Fruit fly (Drosophila melanogaster) whole organism, embryonic: ENCODE measurements around the gene CG10194.
A peak's percentile ranks its signal among the peaks of the same experiment; 100 is the strongest.

Experiments
- Bteb2 ChIP-seq: fragments of 200-800 bp; sonication (Bioruptor generic); optimal IDR thresholded peaks from 2 replicates; lab custom pipeline; 2016; ENCODE audit warnings: missing biosample characterization, missing genetic modification characterization
- CG10565 ChIP-seq: fragments of 200-800 bp; sonication (Bioruptor generic); optimal IDR thresholded peaks from 3 replicates; lab custom pipeline; 2016; ENCODE audit warnings: missing biosample characterization, mild to moderate bottlenecking, missing genetic modification characterization
- CG11093 ChIP-seq: fragments of 200-800 bp; sonication (Bioruptor generic); IDR thresholded peaks from 3 replicates; pipeline ENCODE4 v1.3.6; 2022; ENCODE audit warnings: missing biosample characterization, missing genetic modification characterization
- CG11456 ChIP-seq: fragments of 200-800 bp; sonication (Bioruptor generic); IDR thresholded peaks from 3 replicates; pipeline ENCODE4 v1.3.6; 2022; ENCODE audit warnings: missing biosample characterization, missing genetic modification characterization
- CG12155 ChIP-seq: fragments of 200-800 bp; sonication (Bioruptor generic); optimal IDR thresholded peaks from 3 replicates; lab custom pipeline; 2016; ENCODE audit warnings: missing biosample characterization, missing genetic modification characterization
- CG13424 ChIP-seq: fragments of 200-800 bp; sonication (Bioruptor generic); optimal IDR thresholded peaks from 2 replicates; lab custom pipeline; 2019; ENCODE audit warnings: missing biosample characterization, mild to moderate bottlenecking, missing genetic modification characterization, moderate library complexity
- CG13624 ChIP-seq: fragments of 200-800 bp; sonication (Bioruptor generic); optimal IDR thresholded peaks from 2 replicates; lab custom pipeline; 2016; ENCODE audit warnings: missing biosample characterization, missing genetic modification characterization
- CG14710 ChIP-seq: fragments of 200-800 bp; sonication (Bioruptor generic); optimal IDR thresholded peaks from 3 replicates; lab custom pipeline; 2019; ENCODE audit warnings: missing biosample characterization, mild to moderate bottlenecking, missing genetic modification characterization, moderate library complexity
- CG15514 ChIP-seq: fragments of 200-800 bp; sonication (Bioruptor generic); optimal IDR thresholded peaks from 3 replicates; lab custom pipeline; 2017; ENCODE audit warnings: missing biosample characterization, missing genetic modification characterization, mild to moderate bottlenecking, moderate library complexity, missing genetic modification reagents
- CG31224 ChIP-seq: fragments of 200-800 bp; sonication (Bioruptor generic); IDR thresholded peaks from 2 replicates; pipeline ENCODE4 v1.3.6; 2022; ENCODE audit warnings: missing biosample characterization, missing genetic modification characterization
- CG32767 ChIP-seq: fragments of 200-800 bp; sonication (Bioruptor generic); IDR thresholded peaks from 2 replicates; pipeline ENCODE4 v1.3.6; 2022; ENCODE audit warnings: missing biosample characterization, missing genetic modification characterization
- CG33557 ChIP-seq: fragments of 200-800 bp; sonication (Bioruptor generic); optimal IDR thresholded peaks from 2 replicates; lab custom pipeline; 2019; ENCODE audit warnings: missing biosample characterization, mild to moderate bottlenecking, missing genetic modification characterization, moderate library complexity
- CG4282 ChIP-seq: fragments of 200-800 bp; sonication (Bioruptor generic); optimal IDR thresholded peaks from 2 replicates; lab custom pipeline; 2016; ENCODE audit warnings: missing biosample characterization, missing genetic modification characterization
- CG7928 ChIP-seq: fragments of 200-800 bp; sonication (Bioruptor generic); optimal IDR thresholded peaks from 2 replicates; lab custom pipeline; 2017; ENCODE audit warnings: missing biosample characterization, mild to moderate bottlenecking, missing genetic modification characterization
- CG8478 ChIP-seq: fragments of >200 bp; optimal IDR thresholded peaks from 2 replicates; lab custom pipeline; 2018
- CrebB ChIP-seq: fragments of 200-800 bp; sonication (Bioruptor generic); optimal IDR thresholded peaks from 3 replicates; lab custom pipeline; 2018; ENCODE audit warnings: missing biosample characterization, mild to moderate bottlenecking, missing genetic modification characterization
- Dbx ChIP-seq: fragments of 200-800 bp; sonication (Bioruptor generic); IDR thresholded peaks from 3 replicates; pipeline ENCODE4 v1.3.6; 2022; ENCODE audit warnings: missing biosample characterization, missing genetic modification characterization
- Doc3 ChIP-seq: fragments of 200-800 bp; sonication (Bioruptor generic); IDR thresholded peaks from 3 replicates; pipeline ENCODE4 v1.3.6; 2022; ENCODE audit warnings: missing biosample characterization, missing genetic modification characterization; ENCODE audit not compliant: partially characterized antibody
- Dp ChIP-seq: fragments of 200-800 bp; sonication (Bioruptor generic); optimal IDR thresholded peaks from 2 replicates; lab custom pipeline; 2018; ENCODE audit warnings: missing biosample characterization, mild to moderate bottlenecking, missing genetic modification characterization, moderate library complexity
- Gug ChIP-seq: fragments of 200-800 bp; sonication (Bioruptor generic); IDR thresholded peaks from 4 replicates; pipeline ENCODE4 v1.3.6; 2022; ENCODE audit warnings: missing biosample characterization, missing genetic modification characterization
- Lhr ChIP-seq: fragments of 200-800 bp; sonication (Bioruptor generic); optimal IDR thresholded peaks from 3 replicates; lab custom pipeline; 2017; ENCODE audit warnings: mild to moderate bottlenecking, missing biosample characterization, missing genetic modification reagents, missing genetic modification characterization
- MBD-R2 ChIP-seq: fragments of 200-800 bp; sonication (Bioruptor generic); IDR thresholded peaks from 2 replicates; pipeline ENCODE4 v1.3.6; 2022; ENCODE audit warnings: missing biosample characterization, missing genetic modification characterization
- Mad ChIP-seq: fragments of 200-800 bp; sonication (Bioruptor generic); optimal IDR thresholded peaks from 2 replicates; lab custom pipeline; 2016; ENCODE audit warnings: missing biosample characterization, missing genetic modification characterization
- NC2β ChIP-seq: fragments of 200-800 bp; sonication (Bioruptor generic); optimal IDR thresholded peaks from 2 replicates; lab custom pipeline; 2016; ENCODE audit warnings: missing biosample characterization, missing genetic modification characterization
- NFAT ChIP-seq: fragments of 200-800 bp; sonication (Bioruptor generic); IDR thresholded peaks from 2 replicates; pipeline ENCODE4 v1.3.6; 2022; ENCODE audit warnings: missing biosample characterization, missing genetic modification characterization
- Nf-YB ChIP-seq: fragments of 200-800 bp; sonication (Bioruptor generic); optimal IDR thresholded peaks from 3 replicates; lab custom pipeline; 2019; ENCODE audit warnings: missing biosample characterization, mild to moderate bottlenecking, missing genetic modification characterization, moderate library complexity
- Optix ChIP-seq: fragments of 200-800 bp; sonication (Bioruptor generic); IDR thresholded peaks from 3 replicates; pipeline ENCODE4 v1.3.6; 2022; ENCODE audit warnings: missing biosample characterization, missing genetic modification characterization
- Sin3A ChIP-seq: fragments of >200 bp; optimal IDR thresholded peaks from 2 replicates; lab custom pipeline; 2018
- Sox102F ChIP-seq: fragments of 200-800 bp; sonication (Bioruptor generic); optimal IDR thresholded peaks from 2 replicates; lab custom pipeline; 2018; ENCODE audit warnings: missing biosample characterization, mild to moderate bottlenecking, missing genetic modification characterization, moderate library complexity
- ara ChIP-seq: fragments of 200-800 bp; sonication (Bioruptor generic); IDR thresholded peaks from 2 replicates; pipeline ENCODE4 v1.3.6; 2022; ENCODE audit warnings: missing biosample characterization, missing genetic modification characterization
- bcd ChIP-seq: fragments of 200-800 bp; sonication (Bioruptor generic); optimal IDR thresholded peaks from 2 replicates; lab custom pipeline; 2017; ENCODE audit warnings: missing biosample characterization, mild to moderate bottlenecking, missing genetic modification characterization
- bsh ChIP-seq, 2 experiments: fragments of 200-800 bp; sonication (Bioruptor generic); optimal IDR thresholded peaks; 2 replicates each; lab custom pipeline; 2017 to 2018; ENCODE audit warnings: mild to moderate bottlenecking in 2 of 2, missing biosample characterization in 2 of 2, missing genetic modification characterization in 2 of 2, moderate library complexity in 1 of 2
- dmrt11E ChIP-seq: fragments of 200-800 bp; sonication (Bioruptor generic); optimal IDR thresholded peaks from 3 replicates; lab custom pipeline; 2018; ENCODE audit warnings: missing biosample characterization, mild to moderate bottlenecking, missing genetic modification characterization, moderate library complexity
- dmrt99B ChIP-seq: fragments of 200-800 bp; sonication (Bioruptor generic); optimal IDR thresholded peaks from 2 replicates; lab custom pipeline; 2018; ENCODE audit warnings: missing biosample characterization, mild to moderate bottlenecking, missing genetic modification characterization, moderate library complexity
- eve ChIP-seq, 2 experiments: fragments of >200 bp; optimal IDR thresholded peaks; 2 replicates each; lab custom pipeline; 2017; ENCODE audit warnings: missing biosample characterization in 2 of 2, missing genetic modification characterization in 2 of 2
- gsb-n ChIP-seq: fragments of 200-800 bp; sonication (Bioruptor generic); optimal IDR thresholded peaks from 3 replicates; lab custom pipeline; 2018; ENCODE audit warnings: missing biosample characterization, mild to moderate bottlenecking, missing genetic modification characterization
- gt ChIP-seq: fragments of 200-800 bp; sonication (Bioruptor generic); IDR thresholded peaks from 2 replicates; pipeline ENCODE4 v1.3.6; 2022; ENCODE audit warnings: missing biosample characterization, missing genetic modification characterization
- kni ChIP-seq: fragments of 200-800 bp; sonication (Bioruptor generic); optimal IDR thresholded peaks from 3 replicates; lab custom pipeline; 2017; ENCODE audit warnings: mild to moderate bottlenecking, missing biosample characterization, missing genetic modification reagents, missing genetic modification characterization
- knrl ChIP-seq: fragments of 200-800 bp; sonication (Bioruptor generic); IDR thresholded peaks from 3 replicates; pipeline ENCODE4 v1.3.6; 2022; ENCODE audit warnings: missing biosample characterization, missing genetic modification characterization; ENCODE audit not compliant: partially characterized antibody
- lov ChIP-seq, 2 experiments: fragments of 200-800 bp in 1 of 2; fragments of >200 bp in 1 of 2; sonication (Bioruptor generic) in 1 of 2; IDR thresholded peaks in 1 of 2; optimal IDR thresholded peaks in 1 of 2; 2 replicates in 1 of 2; 3 replicates in 1 of 2; pipeline versions ENCODE4 v1.3.6 to Lab custom; 2017 to 2022; ENCODE audit warnings: missing biosample characterization in 1 of 2, missing genetic modification characterization in 1 of 2
- nerfin-2 ChIP-seq: fragments of 200-800 bp; sonication (Bioruptor generic); IDR thresholded peaks from 2 replicates; pipeline ENCODE4 v1.3.6; 2022; ENCODE audit warnings: missing biosample characterization, missing genetic modification characterization; ENCODE audit not compliant: partially characterized antibody
- psq ChIP-seq: fragments of 200-800 bp; sonication (Bioruptor generic); optimal IDR thresholded peaks from 2 replicates; lab custom pipeline; 2017; ENCODE audit warnings: missing biosample characterization, missing genetic modification characterization
- sc ChIP-seq, 3 experiments: fragments of >200 bp in 2 of 3; fragments of 200-800 bp in 1 of 3; sonication (Bioruptor generic) in 1 of 3; optimal IDR thresholded peaks; 2 replicates in 2 of 3; 3 replicates in 1 of 3; lab custom pipeline; 2017; ENCODE audit warnings: mild to moderate bottlenecking in 1 of 3, missing biosample characterization in 1 of 3, missing genetic modification characterization in 1 of 3, missing genetic modification reagents in 1 of 3
- sd ChIP-seq: fragments of 200-800 bp; sonication (Bioruptor generic); optimal IDR thresholded peaks from 3 replicates; lab custom pipeline; 2018; ENCODE audit warnings: missing biosample characterization, mild to moderate bottlenecking, missing genetic modification characterization, moderate library complexity
- sens-2 ChIP-seq: fragments of 200-800 bp; sonication (Bioruptor generic); IDR thresholded peaks from 2 replicates; pipeline ENCODE4 v1.3.6; 2022; ENCODE audit warnings: missing biosample characterization, missing genetic modification characterization
- sisA ChIP-seq: fragments of 200-800 bp; sonication (Bioruptor generic); IDR thresholded peaks from 2 replicates; pipeline ENCODE4 v1.3.6; 2022; ENCODE audit warnings: missing biosample characterization, missing genetic modification characterization
- so ChIP-seq: fragments of 200-800 bp; sonication (Bioruptor generic); IDR thresholded peaks from 3 replicates; pipeline ENCODE4 v1.3.6; 2022; ENCODE audit warnings: missing biosample characterization, missing genetic modification characterization
- toy ChIP-seq: fragments of 200-800 bp; sonication (Bioruptor generic); IDR thresholded peaks from 2 replicates; pipeline ENCODE4 v1.3.6; 2022; ENCODE audit warnings: missing biosample characterization, missing genetic modification characterization

Gene CG10194

dm6 chr2L:19517154-19517814 lies 27.4 kb upstream of the CG10194 start, which contains the start of gene Hasp (continued):
- TF ChIP-seq NC2β (no peak), lov (optimal IDR thresholded peaks at IDR 0.05; lab: Kevin White, UChicago) (no peak), lov (GFP tag; IDR thresholded peaks at IDR 0.05; lab: Robert Waterston, UW) (no peak), CG15514 (GFP tag; lab: Kevin White, UChicago) (peak; percentile 19), CG11093 (GFP tag; lab: Robert Waterston, UW) (no peak), knrl (GFP tag; lab: Robert Waterston, UW) (peak; percentile 46; the same call in 2 of the 3 replicates), sc (optimal IDR thresholded peaks at IDR 0.05; lab: Kevin White, UChicago) (no peak), sc (GFP tag; optimal IDR thresholded peaks at IDR 0.05; lab: Kevin White, UChicago) (no peak), kni (GFP tag; lab: Kevin White, UChicago) (no peak), gsb-n (no peak), CG13624 (GFP tag; lab: Kevin White, UChicago) (peak; percentile 35), eve (GFP tag; optimal IDR thresholded peaks at IDR 0.05; lab: Kevin White, UChicago) (no peak), Dbx (GFP tag; lab: Robert Waterston, UW) (no peak), sd (tag; lab: Kevin White, UChicago) (no peak), CG32767 (GFP tag; lab: Robert Waterston, UW) (0 out of 2 replicates have a peak, but pooled peaks have one; percentile 23), CG10565 (no peak), bcd (GFP tag; lab: Kevin White, UChicago) (peak; percentile 53), Optix (GFP tag; lab: Robert Waterston, UW) (no peak), Sin3A (no peak), MBD-R2 (GFP tag; lab: Robert Waterston, UW) (peak; percentile 39; the same call in 1 of the 2 replicates), NFAT (GFP tag; lab: Robert Waterston, UW) (peak; percentile 39; the same call in 1 of the 2 replicates), CrebB (tag; lab: Kevin White, UChicago) (no peak), Gug (GFP tag; lab: Robert Waterston, UW) (peak; percentile 45; the same call in 2 of the 4 replicates), CG12155 (GFP tag; lab: Kevin White, UChicago) (peak; percentile 14), CG14710 (peak; percentile 46), Dp (GFP tag; lab: Kevin White, UChicago) (peak; percentile 7), CG31224 (GFP tag; lab: Robert Waterston, UW) (peak; percentile 50; the same call in 1 of the 2 replicates), CG8478 (lab: Kevin White, UChicago) (no peak), CG7928 (no peak), dmrt99B (no peak), Doc3 (GFP tag; lab: Robert Waterston, UW) (peak; percentile 50; the same call in 2 of the 3 replicates), Sox102F (GFP tag; lab: Kevin White, UChicago) (no peak), CG13424 (peak; percentile 51), nerfin-2 (GFP tag; lab: Robert Waterston, UW) (peak; percentile 90), so (GFP tag; lab: Robert Waterston, UW) (0 out of 3 replicates have a peak, but pooled peaks have one; percentile 13), Lhr (GFP tag; lab: Kevin White, UChicago) (no peak), gt (GFP tag; lab: Robert Waterston, UW) (no peak), Mad (no peak), bsh (GFP tag; optimal IDR thresholded peaks at IDR 0.05; lab: Kevin White, UChicago) (peak in 1 of 2 experiments; percentile 75), CG11456 (GFP tag; lab: Robert Waterston, UW) (peak; percentile 60; the same call in 2 of the 3 replicates), ara (peak; percentile 44; the same call in 1 of the 2 replicates), sens-2 (no peak), Bteb2 (GFP tag; lab: Kevin White, UChicago) (no peak), sisA (GFP tag; lab: Robert Waterston, UW) (peak; percentile 45), Nf-YB (GFP tag; lab: Kevin White, UChicago) (peak; percentile 10), toy (no peak), CG4282 (no peak), CG33557 (no peak), dmrt11E (tag; lab: Kevin White, UChicago) (no peak), psq (no peak)
